Worm (Caenorhabditis elegans) whole organism, midembryonic: Measurements from ENCODE around the gene Y55F3BR.10.

Experiments used
- T22C8.4 ChIP-seq: fragments of 200-800 bp; sonication (Bioruptor generic); IDR thresholded peaks from 2 replicates; pipeline ENCODE4 v1.3.6; 2022; ENCODE audit warnings: missing genetic modification characterization, missing compliant biosample characterization
- cog-1 ChIP-seq: sonication (generic microtip); optimal IDR thresholded peaks from 2 replicates; lab custom pipeline; 2016; ENCODE audit warnings: missing genetic modification characterization, missing compliant biosample characterization
- flt-1 ChIP-seq: fragments of 200-800 bp; sonication (Bioruptor generic); IDR thresholded peaks from 2 replicates; pipeline ENCODE4 v1.3.6; 2022; ENCODE audit warnings: missing genetic modification characterization, missing compliant biosample characterization
- klf-2 ChIP-seq: fragments of 200-800 bp; sonication (Bioruptor generic); conservative IDR thresholded peaks from 2 replicates; pipeline ENCODE4 v1.3.6; 2022; ENCODE audit warnings: missing genetic modification reagents, missing genetic modification characterization, missing compliant biosample characterization
- med-1 ChIP-seq: sonication (generic microtip); optimal IDR thresholded peaks from 2 replicates; lab custom pipeline; 2017; ENCODE audit warnings: missing genetic modification characterization, mild to moderate bottlenecking, missing compliant biosample characterization, antibody characterized with exemption, missing genetic modification reagents; ENCODE audit not compliant: insufficient read depth
- ref-1 ChIP-seq: fragments of 200-800 bp; sonication (Bioruptor generic); conservative IDR thresholded peaks from 2 replicates; pipeline ENCODE4 v1.3.6; 2022; ENCODE audit warnings: missing genetic modification reagents, missing genetic modification characterization, missing compliant biosample characterization
- tab-1 ChIP-seq: fragments of 200-800 bp; sonication (Bioruptor generic); IDR thresholded peaks from 2 replicates; pipeline ENCODE4 v1.3.6; 2022; ENCODE audit warnings: missing genetic modification characterization, missing compliant biosample characterization
- ztf-23 ChIP-seq: fragments of 200-800 bp; sonication (Bioruptor generic); IDR thresholded peaks from 2 replicates; pipeline ENCODE4 v1.3.6; 2022; ENCODE audit warnings: missing genetic modification reagents, missing genetic modification characterization, missing compliant biosample characterization
- ztf-29 ChIP-seq: fragments of 200-800 bp; sonication (Bioruptor generic); IDR thresholded peaks from 2 replicates; pipeline ENCODE4 v1.3.6; 2022; ENCODE audit warnings: missing genetic modification reagents, missing genetic modification characterization, missing compliant biosample characterization

Gene Y55F3BR.10

ce11 chrIV:807027-807516 lies 25.2 kb upstream of the Y55F3BR.10 start, which contains the start of gene Y55F3BL.6:
Gene Y55F3BL.6 (minus strand): TSS chrIV:807077.
- no peak for TF ChIP-seq T22C8.4 (GFP tag; lab: Robert Waterston, UW)
- no peak for TF ChIP-seq ref-1 (GFP tag; lab: Robert Waterston, UW)
- no peak for TF ChIP-seq klf-2
- no peak for TF ChIP-seq flt-1
- no peak for TF ChIP-seq med-1 (GFP tag; lab: Kevin White, UChicago)
- TF ChIP-seq ztf-29, result no peak
- no peak for TF ChIP-seq cog-1
- TF ChIP-seq ztf-23 (GFP tag; lab: Robert Waterston, UW), result no peak
- TF ChIP-seq tab-1 (GFP tag; lab: Robert Waterston, UW), result no peak

- TF ChIP-seq klf-2 (peak; percentile 59; the same call in 1 of the 2 replicates), ztf-23 (GFP tag; lab: Robert Waterston, UW) (peak; percentile 74), flt-1 (peak; percentile 71; the same call in 1 of the 2 replicates), tab-1 (GFP tag; lab: Robert Waterston, UW) (0 out of 2 replicates have a peak, but pooled peaks have one; percentile 65)
Measured at ce11 chrIV:813341-813740, 18.9 kb upstream of the Y55F3BR.10 start.

ce11 chrIV:817879-818278 lies 14.4 kb upstream of the Y55F3BR.10 start:
- TF ChIP-seq klf-2 (no peak), cog-1 (no peak), ref-1 (GFP tag; lab: Robert Waterston, UW) (no peak), ztf-29 (no peak), flt-1 (no peak), ztf-23 (GFP tag; lab: Robert Waterston, UW) (no peak), med-1 (GFP tag; lab: Kevin White, UChicago) (no peak)

ce11 chrIV:824854-825253 lies 7.4 kb upstream of the Y55F3BR.10 start, which contains the start of gene zipt-15:
Gene zipt-15 (minus strand): TSS chrIV:824954.
- TF ChIP-seq flt-1, result no peak

ce11 chrIV:826145-826544 lies 6.1 kb upstream of the Y55F3BR.10 start:
- TF ChIP-seq cog-1, result no peak
- no peak for TF ChIP-seq klf-2
- TF ChIP-seq med-1 (GFP tag; lab: Kevin White, UChicago), result no peak
- no peak for TF ChIP-seq ref-1 (GFP tag; lab: Robert Waterston, UW)

ce11 chrIV:828427-828826 lies 3.8 kb upstream of the Y55F3BR.10 start:
- peak; percentile 54; the same call in 1 of the 2 replicates for TF ChIP-seq ztf-29
- no peak for TF ChIP-seq ztf-23 (GFP tag; lab: Robert Waterston, UW)
- TF ChIP-seq med-1 (GFP tag; lab: Kevin White, UChicago), result no peak
- no peak for TF ChIP-seq flt-1
- TF ChIP-seq tab-1 (GFP tag; lab: Robert Waterston, UW), result no peak
- TF ChIP-seq cog-1, result peak; percentile 67

- no peak for TF ChIP-seq cog-1
- no peak for TF ChIP-seq flt-1
- no peak for TF ChIP-seq med-1 (GFP tag; lab: Kevin White, UChicago)
- TF ChIP-seq ztf-29, result no peak
- no peak for TF ChIP-seq ref-1 (GFP tag; lab: Robert Waterston, UW)
Measured at ce11 chrIV:829107-829506, 3.1 kb upstream of the Y55F3BR.10 start.

- TF ChIP-seq T22C8.4 (GFP tag; lab: Robert Waterston, UW) (no peak), tab-1 (GFP tag; lab: Robert Waterston, UW) (no peak), ztf-23 (GFP tag; lab: Robert Waterston, UW) (no peak), ztf-29 (no peak), ref-1 (GFP tag; lab: Robert Waterston, UW) (no peak), med-1 (GFP tag; lab: Kevin White, UChicago) (no peak), flt-1 (no peak), klf-2 (no peak), cog-1 (no peak)
Measured at ce11 chrIV:829691-830090, 2.5 kb upstream of the Y55F3BR.10 start.

ce11 chrIV:830262-830960 lies 1.8 kb upstream of the Y55F3BR.10 start:
- TF ChIP-seq flt-1, result no peak
- no peak for TF ChIP-seq T22C8.4 (GFP tag; lab: Robert Waterston, UW)

- no peak for TF ChIP-seq tab-1 (GFP tag; lab: Robert Waterston, UW)
- TF ChIP-seq klf-2, result no peak
- TF ChIP-seq cog-1, result no peak
- TF ChIP-seq T22C8.4 (GFP tag; lab: Robert Waterston, UW), result no peak
- TF ChIP-seq ztf-29, result no peak
- no peak for TF ChIP-seq ztf-23 (GFP tag; lab: Robert Waterston, UW)
- no peak for TF ChIP-seq ref-1 (GFP tag; lab: Robert Waterston, UW)
- TF ChIP-seq med-1 (GFP tag; lab: Kevin White, UChicago), result no peak
- TF ChIP-seq flt-1, result no peak
Measured at ce11 chrIV:833517-833916, 1.3 kb downstream of the Y55F3BR.10 start.

ce11 chrIV:842095-842494 lies 9.9 kb downstream of the Y55F3BR.10 start, which contains the start of gene Y55F3BR.6:
Gene Y55F3BR.6 (minus strand): TSS chrIV:842126.
- TF ChIP-seq ztf-29 (no peak), T22C8.4 (GFP tag; lab: Robert Waterston, UW) (no peak), tab-1 (GFP tag; lab: Robert Waterston, UW) (no peak), cog-1 (no peak), flt-1 (no peak), klf-2 (no peak), ref-1 (GFP tag; lab: Robert Waterston, UW) (no peak), med-1 (GFP tag; lab: Kevin White, UChicago) (no peak)
